Fruit fly (Drosophila melanogaster) whole organism, embryonic: ENCODE measurements around the gene InR.

Experiments
- Blimp-1 ChIP-seq: fragments of 200-800 bp; sonication (Bioruptor generic); optimal IDR thresholded peaks from 3 replicates; lab custom pipeline; 2018; ENCODE audit warnings: missing biosample characterization, missing genetic modification characterization, mild to moderate bottlenecking, moderate library complexity, missing genetic modification reagents
- CG10654 ChIP-seq: fragments of 200-800 bp; sonication (Bioruptor generic); optimal IDR thresholded peaks from 2 replicates; lab custom pipeline; 2016; ENCODE audit warnings: missing biosample characterization, missing genetic modification characterization
- CG11247 ChIP-seq: fragments of 200-800 bp; sonication (Bioruptor generic); IDR thresholded peaks from 2 replicates; pipeline ENCODE4 v1.3.6; 2022; ENCODE audit warnings: missing biosample characterization, missing genetic modification characterization
- CG11398 ChIP-seq: fragments of 200-800 bp; sonication (Bioruptor generic); optimal IDR thresholded peaks from 2 replicates; lab custom pipeline; 2016; ENCODE audit warnings: missing biosample characterization, missing genetic modification characterization
- CG12219 ChIP-seq: fragments of 200-800 bp; sonication (Bioruptor generic); optimal IDR thresholded peaks from 3 replicates; lab custom pipeline; 2018; ENCODE audit warnings: missing biosample characterization, mild to moderate bottlenecking, missing genetic modification characterization
- CG15269 ChIP-seq: fragments of 200-800 bp; sonication (Bioruptor generic); optimal IDR thresholded peaks from 2 replicates; lab custom pipeline; 2018; ENCODE audit warnings: missing biosample characterization, mild to moderate bottlenecking, missing genetic modification characterization, moderate library complexity
- CG17568 ChIP-seq: fragments of 200-800 bp; sonication (Bioruptor generic); optimal IDR thresholded peaks from 2 replicates; lab custom pipeline; 2018; ENCODE audit warnings: missing biosample characterization, mild to moderate bottlenecking, missing genetic modification characterization, moderate library complexity
- CG17612 ChIP-seq: fragments of 200-800 bp; sonication (Bioruptor generic); IDR thresholded peaks from 2 replicates; pipeline ENCODE4 v1.3.6; 2022; ENCODE audit warnings: missing biosample characterization, missing genetic modification characterization
- CG18262 ChIP-seq: fragments of 200-800 bp; optimal IDR thresholded peaks from 3 replicates; lab custom pipeline; 2019; ENCODE audit warnings: missing biosample characterization, mild to moderate bottlenecking, missing genetic modification characterization, moderate library complexity
- CG18619 ChIP-seq: fragments of 200-800 bp; sonication (Bioruptor generic); optimal IDR thresholded peaks from 3 replicates; lab custom pipeline; 2017; ENCODE audit warnings: missing biosample characterization, mild to moderate bottlenecking, missing genetic modification characterization
- CG3163 ChIP-seq: fragments of 200-800 bp; sonication (Bioruptor generic); optimal IDR thresholded peaks from 3 replicates; lab custom pipeline; 2016; ENCODE audit warnings: missing biosample characterization, missing genetic modification characterization
- CG3281 ChIP-seq: fragments of 200-800 bp; sonication (Bioruptor generic); optimal IDR thresholded peaks from 3 replicates; lab custom pipeline; 2017; ENCODE audit warnings: missing biosample characterization, mild to moderate bottlenecking, missing genetic modification characterization
- CG4282 ChIP-seq: fragments of 200-800 bp; sonication (Bioruptor generic); optimal IDR thresholded peaks from 2 replicates; lab custom pipeline; 2016; ENCODE audit warnings: missing biosample characterization, missing genetic modification characterization
- CG4404 ChIP-seq: fragments of 200-800 bp; sonication (Bioruptor generic); IDR thresholded peaks from 2 replicates; pipeline ENCODE4 v1.3.6; 2022; ENCODE audit warnings: missing biosample characterization, missing genetic modification characterization
- CG5245 ChIP-seq: fragments of 200-800 bp; sonication (Bioruptor generic); optimal IDR thresholded peaks from 3 replicates; lab custom pipeline; 2016; ENCODE audit warnings: missing biosample characterization, missing genetic modification characterization
- CG7556 ChIP-seq: fragments of 200-800 bp; sonication (Bioruptor generic); optimal IDR thresholded peaks from 2 replicates; lab custom pipeline; 2017; ENCODE audit warnings: missing biosample characterization, mild to moderate bottlenecking, missing genetic modification characterization
- CG8281 ChIP-seq: fragments of 200-800 bp; sonication (Bioruptor generic); optimal IDR thresholded peaks from 2 replicates; lab custom pipeline; 2018; ENCODE audit warnings: missing biosample characterization, mild to moderate bottlenecking, missing genetic modification characterization, moderate library complexity
- CG8944 ChIP-seq: fragments of 200-800 bp; sonication (Bioruptor generic); optimal IDR thresholded peaks from 3 replicates; lab custom pipeline; 2016; ENCODE audit warnings: missing biosample characterization, missing genetic modification characterization
- CG9797 ChIP-seq: fragments of 200-800 bp; sonication (Bioruptor generic); optimal IDR thresholded peaks from 3 replicates; lab custom pipeline; 2018; ENCODE audit warnings: missing biosample characterization, mild to moderate bottlenecking, missing genetic modification characterization
- D19A ChIP-seq: fragments of 200-800 bp; optimal IDR thresholded peaks from 3 replicates; lab custom pipeline; 2019; ENCODE audit warnings: missing biosample characterization, mild to moderate bottlenecking, missing genetic modification characterization, moderate library complexity
- Dbx ChIP-seq: fragments of 200-800 bp; sonication (Bioruptor generic); IDR thresholded peaks from 3 replicates; pipeline ENCODE4 v1.3.6; 2022; ENCODE audit warnings: missing biosample characterization, missing genetic modification characterization
- Gsc ChIP-seq: fragments of 200-800 bp; sonication (Bioruptor generic); IDR thresholded peaks from 2 replicates; pipeline ENCODE4 v1.3.6; 2022; ENCODE audit warnings: missing biosample characterization, missing genetic modification characterization
- HLHmδ ChIP-seq: fragments of 200-800 bp; sonication (Bioruptor generic); optimal IDR thresholded peaks from 2 replicates; lab custom pipeline; 2018; ENCODE audit warnings: missing biosample characterization, mild to moderate bottlenecking, missing genetic modification characterization, moderate library complexity
- Mes4 ChIP-seq: fragments of 200-800 bp; sonication (Bioruptor generic); optimal IDR thresholded peaks from 2 replicates; lab custom pipeline; 2016; ENCODE audit warnings: missing biosample characterization, missing genetic modification characterization
- NFAT ChIP-seq: fragments of 200-800 bp; sonication (Bioruptor generic); IDR thresholded peaks from 2 replicates; pipeline ENCODE4 v1.3.6; 2022; ENCODE audit warnings: missing biosample characterization, missing genetic modification characterization
- NfI ChIP-seq: fragments of 200-800 bp; sonication (Bioruptor generic); optimal IDR thresholded peaks from 3 replicates; lab custom pipeline; 2018; ENCODE audit warnings: missing biosample characterization, mild to moderate bottlenecking, missing genetic modification characterization, moderate library complexity
- Oli ChIP-seq: fragments of 200-800 bp; sonication (Bioruptor generic); optimal IDR thresholded peaks from 2 replicates; lab custom pipeline; 2018; ENCODE audit warnings: missing biosample characterization, mild to moderate bottlenecking, missing genetic modification characterization, moderate library complexity
- Ptx1 ChIP-seq: fragments of 200-800 bp; sonication (Bioruptor generic); IDR thresholded peaks from 2 replicates; pipeline ENCODE4 v1.3.6; 2022; ENCODE audit warnings: missing biosample characterization, missing genetic modification characterization
- Ravus ChIP-seq: fragments of 200-800 bp; sonication (Bioruptor generic); IDR thresholded peaks from 2 replicates; pipeline ENCODE4 v1.3.6; 2022; ENCODE audit warnings: missing biosample characterization, missing genetic modification characterization
- Six4 ChIP-seq: fragments of 200-800 bp; sonication (Bioruptor generic); optimal IDR thresholded peaks from 2 replicates; lab custom pipeline; 2016; ENCODE audit warnings: missing biosample characterization, missing genetic modification characterization
- Sry-β ChIP-seq: fragments of 200-800 bp; sonication (Bioruptor generic); optimal IDR thresholded peaks from 2 replicates; lab custom pipeline; 2018; ENCODE audit warnings: missing biosample characterization, mild to moderate bottlenecking, missing genetic modification characterization, moderate library complexity
- Stat92E ChIP-seq, 3 experiments: fragments of >200 bp in 2 of 3; fragments of 200-800 bp in 1 of 3; sonication (Bioruptor generic) in 1 of 3; optimal IDR thresholded peaks; 2 replicates each; lab custom pipeline; 2017 to 2019; ENCODE audit warnings: missing biosample characterization in 3 of 3, missing genetic modification characterization in 3 of 3, mild to moderate bottlenecking in 1 of 3, moderate library complexity in 1 of 3
- Taf1 ChIP-seq: fragments of 200-800 bp; sonication (Bioruptor generic); IDR thresholded peaks from 2 replicates; pipeline ENCODE4 v1.3.6; 2022; ENCODE audit warnings: missing biosample characterization, missing genetic modification characterization
- Trl ChIP-seq, 3 experiments: fragments of >200 bp in 2 of 3; fragments of 200-800 bp in 1 of 3; sonication (Bioruptor generic) in 1 of 3; optimal IDR thresholded peaks; 2 replicates in 1 of 3; 3 replicates in 2 of 3; lab custom pipeline; 2016 to 2017; ENCODE audit warnings: missing biosample characterization in 1 of 3, missing genetic modification characterization in 1 of 3
- ap ChIP-seq: fragments of 200-800 bp; sonication (Bioruptor generic); IDR thresholded peaks from 2 replicates; pipeline ENCODE4 v1.3.6; 2022; ENCODE audit warnings: missing biosample characterization, missing genetic modification characterization
- chm ChIP-seq: fragments of 200-800 bp; sonication (Bioruptor generic); IDR thresholded peaks from 2 replicates; pipeline ENCODE4 v1.3.6; 2022; ENCODE audit warnings: missing biosample characterization, missing genetic modification characterization
- dati ChIP-seq: fragments of 200-800 bp; sonication (Bioruptor generic); IDR thresholded peaks from 2 replicates; pipeline ENCODE4 v1.3.6; 2022; ENCODE audit warnings: missing biosample characterization, missing genetic modification characterization
- dpn ChIP-seq, 2 experiments: fragments of 200-800 bp; sonication (Bioruptor generic); optimal IDR thresholded peaks; 3 replicates each; lab custom pipeline; 2016; ENCODE audit warnings: missing biosample characterization in 2 of 2, missing genetic modification characterization in 2 of 2
- fd96Cb ChIP-seq: fragments of 200-800 bp; sonication (Bioruptor generic); optimal IDR thresholded peaks from 2 replicates; lab custom pipeline; 2018; ENCODE audit warnings: missing biosample characterization, mild to moderate bottlenecking, missing genetic modification characterization, moderate library complexity
- ham ChIP-seq: fragments of 200-800 bp; sonication (Bioruptor generic); IDR thresholded peaks from 2 replicates; pipeline ENCODE4 v1.3.6; 2022; ENCODE audit warnings: missing biosample characterization, missing genetic modification characterization
- her ChIP-seq: fragments of 200-800 bp; sonication (Bioruptor generic); optimal IDR thresholded peaks from 2 replicates; lab custom pipeline; 2016; ENCODE audit warnings: missing biosample characterization, missing genetic modification characterization
- lmd ChIP-seq: fragments of 200-800 bp; sonication (Bioruptor generic); IDR thresholded peaks from 2 replicates; pipeline ENCODE4 v1.3.6; 2022; ENCODE audit warnings: missing biosample characterization, missing genetic modification characterization
- mam ChIP-seq: fragments of 200-800 bp; sonication (Bioruptor generic); optimal IDR thresholded peaks from 3 replicates; lab custom pipeline; 2016; ENCODE audit warnings: missing biosample characterization, missing genetic modification characterization
- nerfin-1 ChIP-seq: fragments of 200-800 bp; sonication (Bioruptor generic); optimal IDR thresholded peaks from 3 replicates; lab custom pipeline; 2019; ENCODE audit warnings: missing biosample characterization, mild to moderate bottlenecking, missing genetic modification characterization, moderate library complexity
- sd ChIP-seq: fragments of 200-800 bp; sonication (Bioruptor generic); optimal IDR thresholded peaks from 3 replicates; lab custom pipeline; 2018; ENCODE audit warnings: missing biosample characterization, mild to moderate bottlenecking, missing genetic modification characterization, moderate library complexity
- tin ChIP-seq: fragments of 200-800 bp; sonication (Bioruptor generic); optimal IDR thresholded peaks from 3 replicates; lab custom pipeline; 2016; ENCODE audit warnings: missing biosample characterization, missing genetic modification characterization
- tio ChIP-seq: fragments of 200-800 bp; sonication (Bioruptor generic); optimal IDR thresholded peaks from 2 replicates; lab custom pipeline; 2017; ENCODE audit warnings: missing biosample characterization, missing genetic modification characterization, inconsistent platforms
- unc-4 ChIP-seq: fragments of 200-800 bp; sonication (Bioruptor generic); IDR thresholded peaks from 2 replicates; pipeline ENCODE4 v1.3.6; 2022; ENCODE audit warnings: missing biosample characterization, missing genetic modification characterization; ENCODE audit not compliant: partially characterized antibody
- vfl ChIP-seq: fragments of 200-800 bp; sonication (Bioruptor generic); optimal IDR thresholded peaks from 2 replicates; lab custom pipeline; 2016; ENCODE audit warnings: missing biosample characterization, missing genetic modification characterization
- yki ChIP-seq: fragments of >200 bp; optimal IDR thresholded peaks from 3 replicates; lab custom pipeline; 2018

InR gene

dm6 chr3R:21632930-21633780 lies 14.0 kb upstream of the InR start (continued):
- no peak for TF ChIP-seq CG3281 (GFP tag; lab: Kevin White, UChicago)
- TF ChIP-seq mam (GFP tag; lab: Kevin White, UChicago): no peak
- peak; percentile 67 for TF ChIP-seq HLHmδ (GFP tag; lab: Kevin White, UChicago)
- no peak for TF ChIP-seq dati (GFP tag; lab: Robert Waterston, UW)
- TF ChIP-seq sd (tag; lab: Kevin White, UChicago): peak; percentile 64
- TF ChIP-seq yki (lab: Kevin White, UChicago): peak; percentile 78
- no peak for TF ChIP-seq unc-4 (GFP tag; lab: Robert Waterston, UW)
- TF ChIP-seq CG11398 (GFP tag; lab: Kevin White, UChicago): no peak
- TF ChIP-seq CG18262 (tag; lab: Kevin White, UChicago): peak; percentile 78
- no peak for TF ChIP-seq CG17568 (GFP tag; lab: Kevin White, UChicago)
- peak; percentile 84 for TF ChIP-seq CG3163 (GFP tag; lab: Kevin White, UChicago)
- TF ChIP-seq ap (GFP tag; lab: Robert Waterston, UW): no peak
- peak; percentile 29 for TF ChIP-seq NfI
- TF ChIP-seq Gsc (GFP tag; lab: Robert Waterston, UW): no peak
- no peak for TF ChIP-seq Dbx (GFP tag; lab: Robert Waterston, UW)
- TF ChIP-seq lmd: no peak
- peak; percentile 33 for TF ChIP-seq Six4
- peak; percentile 38 for TF ChIP-seq fd96Cb (tag; lab: Kevin White, UChicago)
- TF ChIP-seq CG7556 (GFP tag; lab: Kevin White, UChicago): peak; percentile 69
- TF ChIP-seq D19A (tag; lab: Kevin White, UChicago): peak; percentile 70
- TF ChIP-seq vfl: no peak
- TF ChIP-seq CG5245 (GFP tag; lab: Kevin White, UChicago): no peak
- no peak for TF ChIP-seq CG9797 (GFP tag; lab: Kevin White, UChicago)
- TF ChIP-seq CG12219 (GFP tag; lab: Kevin White, UChicago): no peak
- TF ChIP-seq CG8281: no peak
- no peak for TF ChIP-seq CG8944 (GFP tag; lab: Kevin White, UChicago)
- TF ChIP-seq ham (GFP tag; lab: Robert Waterston, UW): no peak
- TF ChIP-seq CG10654: peak; percentile 4
- peak; percentile 10 for TF ChIP-seq CG15269 (tag; lab: Kevin White, UChicago)
- no peak for TF ChIP-seq Mes4
- peak; percentile 27 for TF ChIP-seq Oli (tag; lab: Kevin White, UChicago)
- no peak for TF ChIP-seq Taf1 (GFP tag; lab: Robert Waterston, UW)
- TF ChIP-seq tin (GFP tag; lab: Kevin White, UChicago): peak; percentile 3
- TF ChIP-seq Sry-β (GFP tag; lab: Kevin White, UChicago): no peak
- no peak for TF ChIP-seq nerfin-1 (tag; lab: Kevin White, UChicago)
- no peak for TF ChIP-seq NFAT (GFP tag; lab: Robert Waterston, UW)
- TF ChIP-seq Blimp-1 (GFP tag; lab: Kevin White, UChicago): peak; percentile 97
- no peak for TF ChIP-seq CG4404
- TF ChIP-seq Stat92E (GFP tag; optimal IDR thresholded peaks at IDR 0.05; lab: Kevin White, UChicago): no peak
- TF ChIP-seq her: no peak
- no peak for TF ChIP-seq Ptx1
- no peak for TF ChIP-seq Ravus (GFP tag; lab: Robert Waterston, UW)
- peak; percentile 5 for TF ChIP-seq CG18619 (GFP tag; lab: Kevin White, UChicago)
- TF ChIP-seq CG11247 (GFP tag; lab: Robert Waterston, UW): no peak
- TF ChIP-seq chm (GFP tag; lab: Robert Waterston, UW): no peak
- TF ChIP-seq tio (GFP tag; lab: Kevin White, UChicago): peak; percentile 26
- no peak for TF ChIP-seq CG17612
- peak in 1 of 2 experiments; percentile 26 for TF ChIP-seq dpn (GFP tag; optimal IDR thresholded peaks at IDR 0.05; lab: Kevin White, UChicago)
- TF ChIP-seq Trl (optimal IDR thresholded peaks at IDR 0.05; lab: Kevin White, UChicago): peak; percentile 90 to 91
- no peak for TF ChIP-seq Trl (GFP tag; optimal IDR thresholded peaks at IDR 0.05; lab: Kevin White, UChicago)
- no peak for TF ChIP-seq CG4282 (GFP tag; lab: Kevin White, UChicago)
